Fruit fly (Drosophila melanogaster) whole organism, embryonic: ENCODE measurements around the gene CG14154.
A peak's percentile ranks its signal among the peaks of the same experiment; 100 is the strongest.

Source experiments
- Atf6 ChIP-seq: fragments of 200-800 bp; sonication (Bioruptor generic); IDR thresholded peaks from 2 replicates; pipeline ENCODE4 v1.3.6; 2022; ENCODE audit warnings: missing biosample characterization, missing genetic modification characterization
- Awh ChIP-seq: fragments of 200-800 bp; sonication (Bioruptor generic); IDR thresholded peaks from 2 replicates; pipeline ENCODE4, ENCODE4 v1.3.6; 2022; ENCODE audit warnings: missing biosample characterization, missing genetic modification characterization
- CG10147 ChIP-seq: fragments of 200-800 bp; sonication (Bioruptor generic); optimal IDR thresholded peaks from 2 replicates; lab custom pipeline; 2019; ENCODE audit warnings: missing biosample characterization, mild to moderate bottlenecking, missing genetic modification characterization, moderate library complexity
- CG10462 ChIP-seq: fragments of 200-800 bp; sonication (Bioruptor generic); optimal IDR thresholded peaks from 2 replicates; lab custom pipeline; 2016; ENCODE audit warnings: missing biosample characterization, missing genetic modification characterization
- CG11247 ChIP-seq: fragments of 200-800 bp; sonication (Bioruptor generic); IDR thresholded peaks from 2 replicates; pipeline ENCODE4 v1.3.6; 2022; ENCODE audit warnings: missing biosample characterization, missing genetic modification characterization
- CG12769 ChIP-seq: fragments of 200-800 bp; sonication (Bioruptor generic); optimal IDR thresholded peaks from 2 replicates; lab custom pipeline; 2019; ENCODE audit warnings: missing biosample characterization, mild to moderate bottlenecking, missing genetic modification characterization, moderate library complexity
- CG13424 ChIP-seq: fragments of 200-800 bp; sonication (Bioruptor generic); optimal IDR thresholded peaks from 2 replicates; lab custom pipeline; 2019; ENCODE audit warnings: missing biosample characterization, mild to moderate bottlenecking, missing genetic modification characterization, moderate library complexity
- CG13894 ChIP-seq: fragments of 200-800 bp; sonication (Bioruptor generic); optimal IDR thresholded peaks from 3 replicates; lab custom pipeline; 2018; ENCODE audit warnings: missing biosample characterization, mild to moderate bottlenecking, missing genetic modification characterization, moderate library complexity
- CG14441 ChIP-seq: fragments of 200-800 bp; sonication (Bioruptor generic); IDR thresholded peaks from 2 replicates; pipeline ENCODE4 v1.3.6; 2022; ENCODE audit warnings: missing biosample characterization, missing genetic modification characterization
- CG1603 ChIP-seq: fragments of 200-800 bp; sonication (Bioruptor generic); optimal IDR thresholded peaks from 2 replicates; lab custom pipeline; 2019; ENCODE audit warnings: missing biosample characterization, mild to moderate bottlenecking, missing genetic modification characterization, moderate library complexity
- CG16779 ChIP-seq: fragments of 200-800 bp; sonication (Bioruptor generic); IDR thresholded peaks from 2 replicates; pipeline ENCODE4 v1.3.6; 2022; ENCODE audit warnings: missing biosample characterization, missing genetic modification characterization
- CG16863 ChIP-seq: fragments of 200-800 bp; sonication (Bioruptor generic); optimal IDR thresholded peaks from 3 replicates; lab custom pipeline; 2016; ENCODE audit warnings: missing biosample characterization, missing genetic modification characterization
- CG17361 ChIP-seq: fragments of 200-800 bp; sonication (Bioruptor generic); IDR thresholded peaks from 3 replicates; pipeline ENCODE4 v1.3.6; 2022; ENCODE audit warnings: missing biosample characterization, missing genetic modification characterization
- CG2875 ChIP-seq: fragments of 200-800 bp; sonication (Bioruptor generic); optimal IDR thresholded peaks from 2 replicates; lab custom pipeline; 2017; ENCODE audit warnings: missing biosample characterization, mild to moderate bottlenecking, missing genetic modification characterization, missing genetic modification reagents
- CG2889 ChIP-seq: fragments of 200-800 bp; sonication (Bioruptor generic); IDR thresholded peaks from 3 replicates; pipeline ENCODE4 v1.3.6; 2022; ENCODE audit warnings: missing biosample characterization, missing genetic modification characterization
- CG32532 ChIP-seq: fragments of 200-800 bp; sonication (Bioruptor generic); IDR thresholded peaks from 2 replicates; pipeline ENCODE4 v1.3.6; 2022; ENCODE audit warnings: missing biosample characterization, missing genetic modification characterization
- CG33557 ChIP-seq: fragments of 200-800 bp; sonication (Bioruptor generic); optimal IDR thresholded peaks from 2 replicates; lab custom pipeline; 2019; ENCODE audit warnings: missing biosample characterization, mild to moderate bottlenecking, missing genetic modification characterization, moderate library complexity
- CG42726 ChIP-seq: fragments of 200-800 bp; sonication (Bioruptor generic); IDR thresholded peaks from 2 replicates; pipeline ENCODE4 v1.3.6; 2022; ENCODE audit warnings: missing biosample characterization, missing genetic modification characterization; ENCODE audit not compliant: partially characterized antibody
- CG5953 ChIP-seq: fragments of 200-800 bp; sonication (Bioruptor generic); IDR thresholded peaks from 2 replicates; pipeline ENCODE4 v1.3.6; 2022; ENCODE audit warnings: missing biosample characterization, missing genetic modification characterization
- CG7271 ChIP-seq: fragments of 200-800 bp; sonication (Bioruptor generic); optimal IDR thresholded peaks from 2 replicates; lab custom pipeline; 2018; ENCODE audit warnings: missing biosample characterization, mild to moderate bottlenecking, missing genetic modification characterization, moderate library complexity
- CG8281 ChIP-seq: fragments of 200-800 bp; sonication (Bioruptor generic); optimal IDR thresholded peaks from 2 replicates; lab custom pipeline; 2018; ENCODE audit warnings: missing biosample characterization, mild to moderate bottlenecking, missing genetic modification characterization, moderate library complexity
- CG9437 ChIP-seq: fragments of 200-800 bp; sonication (Bioruptor generic); optimal IDR thresholded peaks from 2 replicates; lab custom pipeline; 2018; ENCODE audit warnings: missing biosample characterization, mild to moderate bottlenecking, missing genetic modification characterization
- Camta ChIP-seq: fragments of 200-800 bp; sonication (Bioruptor generic); optimal IDR thresholded peaks from 2 replicates; lab custom pipeline; 2016; ENCODE audit warnings: missing biosample characterization, missing genetic modification characterization
- Chrac-16 ChIP-seq: fragments of 200-800 bp; sonication (Bioruptor generic); optimal IDR thresholded peaks from 3 replicates; lab custom pipeline; 2016; ENCODE audit warnings: missing biosample characterization, missing genetic modification characterization
- Dek ChIP-seq: fragments of 200-800 bp; sonication (Bioruptor generic); optimal IDR thresholded peaks from 3 replicates; lab custom pipeline; 2019; ENCODE audit warnings: missing biosample characterization, mild to moderate bottlenecking, missing genetic modification characterization, moderate library complexity
- Dip2 ChIP-seq: fragments of 200-800 bp; sonication (Bioruptor generic); IDR thresholded peaks from 2 replicates; pipeline ENCODE4 v1.3.6; 2022; ENCODE audit warnings: missing biosample characterization, missing genetic modification characterization
- Elba2 ChIP-seq: fragments of 200-800 bp; sonication (Bioruptor generic); optimal IDR thresholded peaks from 3 replicates; lab custom pipeline; 2016; ENCODE audit warnings: missing biosample characterization, missing genetic modification characterization
- Ets65A ChIP-seq: fragments of 200-800 bp; sonication (Bioruptor generic); peaks from one replicate; lab custom pipeline; 2016; ENCODE audit warnings: missing biosample characterization, missing genetic modification characterization
- Fer1 ChIP-seq: fragments of 200-800 bp; sonication (Bioruptor generic); optimal IDR thresholded peaks from 2 replicates; lab custom pipeline; 2017; ENCODE audit warnings: missing biosample characterization, mild to moderate bottlenecking, missing genetic modification characterization
- MESR4 ChIP-seq: fragments of 200-800 bp; sonication (Bioruptor generic); optimal IDR thresholded peaks from 2 replicates; lab custom pipeline; 2018; ENCODE audit warnings: missing biosample characterization, mild to moderate bottlenecking, missing genetic modification characterization, moderate library complexity
- Med ChIP-seq: fragments of 200-800 bp; sonication (Bioruptor generic); peaks from one replicate; lab custom pipeline; 2016; ENCODE audit warnings: missing biosample characterization, missing genetic modification characterization, mild to moderate bottlenecking, inconsistent platforms, moderate library complexity
- Oaz ChIP-seq: fragments of 200-800 bp; sonication (Bioruptor generic); IDR thresholded peaks from 2 replicates; pipeline ENCODE4 v1.3.6; 2022; ENCODE audit warnings: missing biosample characterization, missing genetic modification characterization
- ato ChIP-seq: fragments of 200-800 bp; sonication (Bioruptor generic); IDR thresholded peaks from 2 replicates; pipeline ENCODE4 v1.3.6; 2022; ENCODE audit warnings: missing biosample characterization, missing genetic modification characterization; ENCODE audit not compliant: partially characterized antibody
- chinmo ChIP-seq: fragments of 200-800 bp; sonication (Bioruptor generic); IDR thresholded peaks from 4 replicates; pipeline ENCODE4 v1.3.6; 2022; ENCODE audit warnings: missing biosample characterization, missing genetic modification characterization; ENCODE audit not compliant: partially characterized antibody
- ci ChIP-seq: fragments of 200-800 bp; sonication (Bioruptor generic); IDR thresholded peaks from 3 replicates; pipeline ENCODE4 v1.3.6; 2022; ENCODE audit warnings: missing biosample characterization, missing genetic modification characterization
- esg ChIP-seq: fragments of 200-800 bp; sonication (Bioruptor generic); conservative IDR thresholded peaks from 2 replicates; pipeline ENCODE4 v1.3.6; 2022; ENCODE audit warnings: missing biosample characterization, missing genetic modification characterization
- grau ChIP-seq: fragments of 200-800 bp; optimal IDR thresholded peaks from 3 replicates; lab custom pipeline; 2019; ENCODE audit warnings: missing biosample characterization, mild to moderate bottlenecking, missing genetic modification characterization, moderate library complexity
- grn ChIP-seq: fragments of 200-800 bp; sonication (Bioruptor generic); optimal IDR thresholded peaks from 3 replicates; lab custom pipeline; 2017; ENCODE audit warnings: missing biosample characterization, missing genetic modification characterization
- kay ChIP-seq: fragments of 200-800 bp; sonication (Bioruptor generic); optimal IDR thresholded peaks from 2 replicates; lab custom pipeline; 2016; ENCODE audit warnings: missing biosample characterization, missing genetic modification characterization
- row ChIP-seq: fragments of 200-800 bp; sonication (Bioruptor generic); IDR thresholded peaks from 3 replicates; pipeline ENCODE4 v1.3.6; 2022; ENCODE audit warnings: missing biosample characterization, missing genetic modification characterization
- scrt ChIP-seq: fragments of 200-800 bp; sonication (Bioruptor generic); optimal IDR thresholded peaks from 2 replicates; lab custom pipeline; 2018; ENCODE audit warnings: missing biosample characterization, mild to moderate bottlenecking, missing genetic modification characterization, moderate library complexity
- slou ChIP-seq: fragments of 200-800 bp; sonication (Bioruptor generic); optimal IDR thresholded peaks from 3 replicates; lab custom pipeline; 2016; ENCODE audit warnings: missing biosample characterization, missing genetic modification characterization
- sr ChIP-seq: fragments of 200-800 bp; sonication (Bioruptor generic); IDR thresholded peaks from 3 replicates; pipeline ENCODE4 v1.3.6; 2022; ENCODE audit warnings: missing biosample characterization, missing genetic modification characterization
- vvl ChIP-seq: fragments of 200-800 bp; sonication (Bioruptor generic); IDR thresholded peaks from 2 replicates; pipeline ENCODE4 v1.3.6; 2022; ENCODE audit warnings: missing biosample characterization, missing genetic modification characterization
- wdn ChIP-seq: fragments of 200-800 bp; sonication (Bioruptor generic); IDR thresholded peaks from 2 replicates; pipeline ENCODE4 v1.3.6; 2022; ENCODE audit warnings: missing biosample characterization, missing genetic modification characterization
- z ChIP-seq: fragments of 200-800 bp; sonication (Bioruptor generic); IDR thresholded peaks from 3 replicates; pipeline ENCODE4 v1.3.6; 2022; ENCODE audit warnings: missing biosample characterization, missing genetic modification characterization
- zen ChIP-seq: fragments of 200-800 bp; sonication (Bioruptor generic); optimal IDR thresholded peaks from 3 replicates; lab custom pipeline; 2018; ENCODE audit warnings: missing biosample characterization, mild to moderate bottlenecking, missing genetic modification characterization, moderate library complexity
- zf30C ChIP-seq: fragments of 200-800 bp; sonication (Bioruptor generic); optimal IDR thresholded peaks from 3 replicates; lab custom pipeline; 2018; ENCODE audit warnings: missing biosample characterization, mild to moderate bottlenecking, missing genetic modification characterization

Gene CG14154

dm6 chr3L:10643228-10643627, 1.5 kb downstream of the CG14154 start, which contains the start of gene CG14153:
Gene CG14153, plus strand, starts transcription at chr3L:10643528.
- TF ChIP-seq kay (GFP tag; lab: Kevin White, UChicago), result no peak
- no peak for TF ChIP-seq Chrac-16 (GFP tag; lab: Kevin White, UChicago)
- no peak for TF ChIP-seq CG10147 (GFP tag; lab: Kevin White, UChicago)
- TF ChIP-seq Dip2 (GFP tag; lab: Robert Waterston, UW), result no peak
- TF ChIP-seq CG9437 (GFP tag; lab: Kevin White, UChicago), result no peak

dm6 chr3L:10645965-10646364, 4.3 kb downstream of the CG14154 start:
- TF ChIP-seq Camta (GFP tag; lab: Kevin White, UChicago) (no peak), CG12769 (tag; lab: Kevin White, UChicago) (peak; percentile 12), CG13424 (tag; lab: Kevin White, UChicago) (no peak), Fer1 (no peak), CG16863 (GFP tag; lab: Kevin White, UChicago) (no peak), CG2875 (no peak), Dek (tag; lab: Kevin White, UChicago) (no peak), Awh (GFP tag; lab: Robert Waterston, UW) (0 out of 2 replicates have a peak, but pooled peaks have one; percentile 20), z (GFP tag; lab: Robert Waterston, UW) (0 out of 3 replicates have a peak, but pooled peaks have one; percentile 9), ato (GFP tag; lab: Robert Waterston, UW) (no peak), CG5953 (GFP tag; lab: Robert Waterston, UW) (peak; percentile 7; the same call in 1 of the 2 replicates), wdn (no peak), Ets65A (GFP tag; lab: Kevin White, UChicago) (no peak), CG33557 (GFP tag; lab: Kevin White, UChicago) (no peak), Elba2 (GFP tag; lab: Kevin White, UChicago) (no peak), CG7271 (no peak), zf30C (no peak), CG13894 (tag; lab: Kevin White, UChicago) (no peak), slou (GFP tag; lab: Kevin White, UChicago) (no peak), CG11247 (GFP tag; lab: Robert Waterston, UW) (0 out of 2 replicates have a peak, but pooled peaks have one; percentile 28), row (GFP tag; lab: Robert Waterston, UW) (peak; percentile 29; the same call in 1 of the 3 replicates), CG10462 (no peak), scrt (no peak), Med (GFP tag; lab: Kevin White, UChicago) (peak; percentile 7), vvl (peak; percentile 42; the same call in 1 of the 2 replicates), CG42726 (GFP tag; lab: Robert Waterston, UW) (no peak), grn (no peak), CG2889 (GFP tag; lab: Robert Waterston, UW) (0 out of 3 replicates have a peak, but pooled peaks have one; percentile 39), ci (GFP tag; lab: Robert Waterston, UW) (peak; percentile 46; the same call in 1 of the 3 replicates), CG1603 (tag; lab: Kevin White, UChicago) (no peak), MESR4 (no peak), grau (tag; lab: Kevin White, UChicago) (peak; percentile 43), zen (tag; lab: Kevin White, UChicago) (no peak), CG32532 (GFP tag; lab: Robert Waterston, UW) (peak; percentile 37; the same call in 1 of the 2 replicates), Atf6 (GFP tag; lab: Robert Waterston, UW) (no peak), CG17361 (GFP tag; lab: Robert Waterston, UW) (no peak), chinmo (peak; percentile 43; the same call in 1 of the 4 replicates), CG16779 (GFP tag; lab: Robert Waterston, UW) (0 out of 2 replicates have a peak, but pooled peaks have one; percentile 25), CG8281 (tag; lab: Kevin White, UChicago) (peak; percentile 97), Oaz (GFP tag; lab: Robert Waterston, UW) (0 out of 2 replicates have a peak, but pooled peaks have one; percentile 21), esg (GFP tag; lab: Robert Waterston, UW) (no peak), CG14441 (GFP tag; lab: Robert Waterston, UW) (peak; percentile 2; the same call in 1 of the 2 replicates), sr (peak; percentile 62; the same call in 1 of the 3 replicates)
